Worm (Caenorhabditis elegans): ENCODE results near the gene C49F8.1.
A peak's percentile ranks its signal among the peaks of the same experiment; 100 is the strongest.

The C49F8.1 gene

ce11 chrX:13401311-13401710 lies 36.5 kb upstream of the C49F8.1 start (continued):
- TF ChIP-seq hlh-17 (GFP tag; optimal IDR thresholded peaks at IDR 0.05; ENCODE audit: borderline replicate concordance) (no peak), ztf-11 (tag; optimal IDR thresholded peaks at IDR 0.05) (no peak), dsc-1 (tag; optimal IDR thresholded peaks at IDR 0.05) (no peak), aly-2 (tag; optimal IDR thresholded peaks at IDR 0.05) (no peak), nhr-77 (tag; optimal IDR thresholded peaks at IDR 0.05) (peak; percentile 40), efl-3 (GFP tag; optimal IDR thresholded peaks at IDR 0.05) (no peak), lir-3 (tag; optimal IDR thresholded peaks at IDR 0.05; ENCODE audit: poor library complexity) (no peak), pag-3 (tag; optimal IDR thresholded peaks at IDR 0.05; ENCODE audit: borderline replicate concordance, insufficient read depth) (no peak), lsy-2 (tag; optimal IDR thresholded peaks at IDR 0.05) (no peak), nhr-85 (tag) (no peak), ceh-63 (GFP tag; optimal IDR thresholded peaks at IDR 0.05) (no peak), nhr-71 (tag; optimal IDR thresholded peaks at IDR 0.05) (no peak), C04F5.9 (tag; optimal IDR thresholded peaks at IDR 0.05) (no peak), snu-23 (GFP tag; optimal IDR thresholded peaks at IDR 0.05) (peak; percentile 4), mab-9 (GFP tag; IDR thresholded peaks at IDR 0.05) (no peak), zip-4 (GFP tag; optimal IDR thresholded peaks at IDR 0.05) (no peak), xbp-1 (tag; optimal IDR thresholded peaks at IDR 0.05) (no peak), nhr-28 (tag; optimal IDR thresholded peaks at IDR 0.05) (no peak), unc-30 (tag; optimal IDR thresholded peaks at IDR 0.05) (no peak), skn-1 (tag; optimal IDR thresholded peaks at IDR 0.05) (no peak)

ce11 chrX:13399221-13399620 lies 34.4 kb upstream of the C49F8.1 start, which contains the start of gene F02C12.2:
F02C12.2 (minus strand) TSS chrX:13399321.
- no peak for TF ChIP-seq tlp-1 (tag; optimal IDR thresholded peaks at IDR 0.05)
- TF ChIP-seq fkh-8 (tag; optimal IDR thresholded peaks at IDR 0.05), result peak; percentile 53

DNA sequence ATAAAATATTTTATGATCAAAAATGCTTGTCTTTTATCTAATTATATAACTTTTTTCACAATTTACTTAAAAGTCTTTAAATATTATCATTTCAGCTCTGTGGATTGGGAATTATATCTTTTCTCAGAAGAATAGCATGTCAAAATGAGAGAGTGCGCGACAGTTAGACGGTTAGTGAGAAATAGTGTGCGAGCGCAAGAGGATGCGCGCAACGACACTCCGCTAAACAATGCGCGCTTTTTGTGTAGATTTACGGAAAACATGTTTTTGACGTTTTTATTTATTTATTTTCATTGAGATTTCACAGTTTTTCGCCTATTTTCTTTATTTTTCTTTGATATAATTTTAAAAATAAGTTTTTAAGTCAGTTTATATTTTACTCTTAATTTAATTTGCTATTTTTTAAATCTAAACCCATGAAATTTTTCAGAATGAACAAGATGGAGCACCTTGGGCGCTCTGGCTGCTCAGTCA lies 31.8 kb upstream of the C49F8.1 start, which contains the start of gene F02C12.3:
Gene F02C12.3 (plus strand): TSS at position 424 of the 474 bp plus-strand sequence.
- TF ChIP-seq mef-2 (tag; optimal IDR thresholded peaks at IDR 0.05) (peak; percentile 81), elt-2 (tag; optimal IDR thresholded peaks at IDR 0.05) (peak; percentile 80), alr-1 (tag; optimal IDR thresholded peaks at IDR 0.05; ENCODE audit: borderline replicate concordance) (no peak), nhr-47 (tag; optimal IDR thresholded peaks at IDR 0.05) (peak; percentile 96), lin-39 (tag; optimal IDR thresholded peaks at IDR 0.05) (peak; percentile 85), swsn-7 (tag; optimal IDR thresholded peaks at IDR 0.05) (peak; percentile 96), ets-5 (GFP tag; IDR thresholded peaks at IDR 0.05) (no peak), aha-1 (tag; optimal IDR thresholded peaks at IDR 0.05) (no peak), egl-27 (tag; optimal IDR thresholded peaks at IDR 0.05) (peak in 1 of 2 experiments; percentile 42), rnt-1 (tag; optimal IDR thresholded peaks at IDR 0.05) (peak; percentile 91), C04F5.9 (tag; optimal IDR thresholded peaks at IDR 0.05) (peak; percentile 56), nhr-77 (tag; optimal IDR thresholded peaks at IDR 0.05) (peak; percentile 21), mdl-1 (tag; optimal IDR thresholded peaks at IDR 0.05) (peak in 1 of 2 experiments; percentile 82), ceh-63 (GFP tag; optimal IDR thresholded peaks at IDR 0.05) (no peak), nhr-76 (tag; optimal IDR thresholded peaks at IDR 0.05) (no peak), ceh-88 (GFP tag; IDR thresholded peaks at IDR 0.05) (peak; percentile 71), nhr-85 (tag) (peak; percentile 97), nhr-237 (tag; optimal IDR thresholded peaks at IDR 0.05) (peak; percentile 66), C16A3.4 (tag; optimal IDR thresholded peaks at IDR 0.05) (peak; percentile 79), lin-15B (tag; optimal IDR thresholded peaks at IDR 0.05) (peak; percentile 82), sup-37 (GFP tag; optimal IDR thresholded peaks at IDR 0.05) (peak; percentile 56), lsy-2 (tag; optimal IDR thresholded peaks at IDR 0.05) (peak; percentile 89 to 91), unc-130 (tag; optimal IDR thresholded peaks at IDR 0.05) (peak; percentile 10), sox-4 (tag; optimal IDR thresholded peaks at IDR 0.05) (peak; percentile 73), lin-35 (GFP tag; optimal IDR thresholded peaks at IDR 0.05) (peak; percentile 75 to 86), irx-1 (tag; optimal IDR thresholded peaks at IDR 0.05) (peak; percentile 88), efl-1 (optimal IDR thresholded peaks at IDR 0.05) (peak; percentile 83 to 91), efl-1 (GFP tag; optimal IDR thresholded peaks at IDR 0.05 in 1 of 2) (peak; percentile 65 to 97), elt-3 (tag; optimal IDR thresholded peaks at IDR 0.05) (peak in 3 of 6 experiments; percentile 17 to 89 (median 81)), F16B12.6 (tag; optimal IDR thresholded peaks at IDR 0.05) (peak; percentile 35), Y116A8C.19 (tag; optimal IDR thresholded peaks at IDR 0.05; ENCODE audit: borderline replicate concordance) (no peak), vab-15 (tag; optimal IDR thresholded peaks at IDR 0.05) (no peak), nhr-12 (tag; optimal IDR thresholded peaks at IDR 0.05) (no peak)

All from whole organism, L1 larva.